Worm (Caenorhabditis elegans): ENCODE measurements around the gene pitr-3.

DNA sequence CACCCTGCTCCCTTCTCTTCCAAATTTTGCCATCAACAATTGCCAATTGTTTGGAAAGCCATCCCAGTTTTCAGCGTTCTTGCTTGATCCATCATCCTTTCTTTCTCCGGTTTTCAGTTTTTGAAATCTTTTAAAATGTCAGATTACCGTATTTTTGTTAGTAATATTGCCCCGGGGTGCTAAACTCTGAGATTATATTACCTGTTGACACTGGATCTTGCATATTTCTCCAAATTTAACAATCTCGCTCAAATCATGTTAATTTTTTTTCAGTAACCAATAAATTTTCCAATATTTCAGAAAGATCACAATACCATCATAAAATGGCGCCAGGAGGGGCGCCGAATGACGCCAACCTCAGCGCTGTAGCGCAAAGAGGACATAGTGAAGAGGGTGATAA lies 28.7 kb downstream of the pitr-3 start, which contains the start of gene F21C10.7:
- TF ChIP-seq zfp-3 (GFP tag; conservative IDR thresholded peaks at IDR 0.05) (no peak), fkh-10 (GFP tag; optimal IDR thresholded peaks at IDR 0.05) (no peak), zip-2 (tag; optimal IDR thresholded peaks at IDR 0.05) (no peak)
